Worm (Caenorhabditis elegans): ENCODE data around the gene ZC13.10.

ce11 chrX:857658-858057 is 44.8 kb downstream of the ZC13.10 start:
- no peak for TF ChIP-seq ceh-13 (GFP tag; optimal IDR thresholded peaks at IDR 0.05)
- no peak for TF ChIP-seq hnd-1 (tag; optimal IDR thresholded peaks at IDR 0.05)
- TF ChIP-seq tra-4 (tag; optimal IDR thresholded peaks at IDR 0.05), result no peak
- no peak for TF ChIP-seq ama-1 (optimal IDR thresholded peaks at IDR 0.05)
- TF ChIP-seq flt-1 (GFP tag; IDR thresholded peaks at IDR 0.05), result no peak
- no peak for TF ChIP-seq F13C5.2 (tag; optimal IDR thresholded peaks at IDR 0.05)
- TF ChIP-seq aly-1 (tag; optimal IDR thresholded peaks at IDR 0.05), result no peak
- TF ChIP-seq tbx-11 (GFP tag; IDR thresholded peaks at IDR 0.05), result no peak
- no peak for TF ChIP-seq scrt-1 (GFP tag; IDR thresholded peaks at IDR 0.05)
